Fruit fly (Drosophila melanogaster) whole organism, embryonic: Measurements from ENCODE around the gene CG31287.

Source experiments
- Adf1 ChIP-seq: fragments of 200-800 bp; sonication (Bioruptor generic); IDR thresholded peaks from 2 replicates; pipeline ENCODE4 v1.3.6; 2022; ENCODE audit warnings: missing biosample characterization, missing genetic modification characterization
- Antp ChIP-seq: fragments of 200-800 bp; sonication (Bioruptor generic); optimal IDR thresholded peaks from 3 replicates; lab custom pipeline; 2016; ENCODE audit warnings: missing biosample characterization, missing genetic modification characterization
- Atf3 ChIP-seq: fragments of 200-800 bp; sonication (Bioruptor generic); optimal IDR thresholded peaks from 3 replicates; lab custom pipeline; 2016; ENCODE audit warnings: missing biosample characterization, missing genetic modification characterization
- B-H2 ChIP-seq: fragments of 200-800 bp; sonication (Bioruptor generic); optimal IDR thresholded peaks from 2 replicates; lab custom pipeline; 2018; ENCODE audit warnings: missing biosample characterization, mild to moderate bottlenecking, missing genetic modification characterization
- CG11560 ChIP-seq: fragments of 200-800 bp; sonication (Bioruptor generic); IDR thresholded peaks from 3 replicates; pipeline ENCODE4 v1.3.6; 2022; ENCODE audit warnings: missing biosample characterization, missing genetic modification characterization
- CG12769 ChIP-seq: fragments of 200-800 bp; sonication (Bioruptor generic); optimal IDR thresholded peaks from 2 replicates; lab custom pipeline; 2019; ENCODE audit warnings: missing biosample characterization, mild to moderate bottlenecking, missing genetic modification characterization, moderate library complexity
- CG14050 ChIP-seq: fragments of 200-800 bp; sonication (Bioruptor generic); IDR thresholded peaks from 3 replicates; pipeline ENCODE4 v1.3.6; 2022; ENCODE audit warnings: missing biosample characterization, missing genetic modification characterization
- CG15269 ChIP-seq: fragments of 200-800 bp; sonication (Bioruptor generic); optimal IDR thresholded peaks from 2 replicates; lab custom pipeline; 2018; ENCODE audit warnings: missing biosample characterization, mild to moderate bottlenecking, missing genetic modification characterization, moderate library complexity
- CG17385 ChIP-seq: fragments of 200-800 bp; sonication (Bioruptor generic); optimal IDR thresholded peaks from 3 replicates; lab custom pipeline; 2018; ENCODE audit warnings: missing biosample characterization, mild to moderate bottlenecking, missing genetic modification characterization
- CG18011 ChIP-seq: fragments of 200-800 bp; sonication (Bioruptor generic); optimal IDR thresholded peaks from 2 replicates; lab custom pipeline; 2017; ENCODE audit warnings: missing biosample characterization, missing genetic modification characterization, mild to moderate bottlenecking, moderate library complexity, missing genotype
- CG18619 ChIP-seq: fragments of 200-800 bp; sonication (Bioruptor generic); optimal IDR thresholded peaks from 3 replicates; lab custom pipeline; 2017; ENCODE audit warnings: missing biosample characterization, mild to moderate bottlenecking, missing genetic modification characterization
- CG4617 ChIP-seq: fragments of 200-800 bp; sonication (Bioruptor generic); optimal IDR thresholded peaks from 3 replicates; lab custom pipeline; 2016; ENCODE audit warnings: missing biosample characterization, missing genetic modification characterization, borderline replicate concordance
- CG4854 ChIP-seq: fragments of 200-800 bp; sonication (Bioruptor generic); optimal IDR thresholded peaks from 2 replicates; lab custom pipeline; 2016; ENCODE audit warnings: missing biosample characterization, missing genetic modification characterization, inconsistent platforms
- CG6254 ChIP-seq: fragments of 200-800 bp; sonication (Bioruptor generic); optimal IDR thresholded peaks from 3 replicates; lab custom pipeline; 2017; ENCODE audit warnings: mild to moderate bottlenecking, missing biosample characterization, missing genetic modification reagents, missing genetic modification characterization
- CG7839 ChIP-seq: fragments of 200-800 bp; sonication (Bioruptor generic); optimal IDR thresholded peaks from 3 replicates; lab custom pipeline; 2018; ENCODE audit warnings: missing biosample characterization, mild to moderate bottlenecking, missing genetic modification characterization, moderate library complexity
- CG8089 ChIP-seq: fragments of 200-800 bp; sonication (Bioruptor generic); optimal IDR thresholded peaks from 3 replicates; lab custom pipeline; 2016; ENCODE audit warnings: missing biosample characterization, missing genetic modification characterization
- CG8924 ChIP-seq: fragments of 200-800 bp; optimal IDR thresholded peaks from 3 replicates; lab custom pipeline; 2019; ENCODE audit warnings: missing biosample characterization, mild to moderate bottlenecking, missing genetic modification characterization, moderate library complexity
- CG9817 ChIP-seq: fragments of 200-800 bp; sonication (Bioruptor generic); optimal IDR thresholded peaks from 2 replicates; lab custom pipeline; 2018; ENCODE audit warnings: missing biosample characterization, mild to moderate bottlenecking, missing genetic modification characterization, moderate library complexity
- D ChIP-seq, 2 experiments: fragments of 200-800 bp in 1 of 2; fragments of >200 bp in 1 of 2; sonication (Bioruptor generic) in 1 of 2; optimal IDR thresholded peaks; 2 replicates in 1 of 2; 3 replicates in 1 of 2; lab custom pipeline; 2017; ENCODE audit warnings: mild to moderate bottlenecking in 1 of 2, missing biosample characterization in 1 of 2, missing genetic modification characterization in 1 of 2, missing genetic modification reagents in 1 of 2
- D19A ChIP-seq: fragments of 200-800 bp; optimal IDR thresholded peaks from 3 replicates; lab custom pipeline; 2019; ENCODE audit warnings: missing biosample characterization, mild to moderate bottlenecking, missing genetic modification characterization, moderate library complexity
- E2f2 ChIP-seq: fragments of 200-800 bp; sonication (Bioruptor generic); IDR thresholded peaks from 2 replicates; pipeline ENCODE4 v1.3.6; 2022; ENCODE audit warnings: missing biosample characterization, missing genetic modification characterization
- H2.0 ChIP-seq: fragments of 200-800 bp; sonication (Bioruptor generic); IDR thresholded peaks from 2 replicates; pipeline ENCODE4 v1.3.6; 2022; ENCODE audit warnings: missing biosample characterization, missing genetic modification characterization
- HLH54F ChIP-seq: fragments of 200-800 bp; sonication (Bioruptor generic); optimal IDR thresholded peaks from 3 replicates; lab custom pipeline; 2016; ENCODE audit warnings: missing biosample characterization, missing genetic modification characterization
- Hey ChIP-seq: fragments of 200-800 bp; sonication (Bioruptor generic); optimal IDR thresholded peaks from 3 replicates; lab custom pipeline; 2018; ENCODE audit warnings: missing biosample characterization, mild to moderate bottlenecking, missing genetic modification characterization
- Hr3 ChIP-seq: fragments of 200-800 bp; sonication (Bioruptor generic); optimal IDR thresholded peaks from 3 replicates; lab custom pipeline; 2016; ENCODE audit warnings: missing biosample characterization, missing genetic modification characterization
- Jarid2 ChIP-seq: fragments of 200-800 bp; sonication (Bioruptor generic); optimal IDR thresholded peaks from 3 replicates; lab custom pipeline; 2017; ENCODE audit warnings: mild to moderate bottlenecking, missing biosample characterization, missing genetic modification reagents, missing genetic modification characterization
- Kr ChIP-seq: fragments of 200-800 bp; sonication (Bioruptor generic); optimal IDR thresholded peaks from 2 replicates; lab custom pipeline; 2017; ENCODE audit warnings: missing biosample characterization, mild to moderate bottlenecking, missing genetic modification characterization
- Meics ChIP-seq: fragments of 200-800 bp; sonication (Bioruptor generic); optimal IDR thresholded peaks from 2 replicates; lab custom pipeline; 2017; ENCODE audit warnings: missing biosample characterization, mild to moderate bottlenecking, missing genetic modification characterization
- Neu2 ChIP-seq: fragments of 200-800 bp; sonication (Bioruptor generic); optimal IDR thresholded peaks from 3 replicates; lab custom pipeline; 2016; ENCODE audit warnings: missing biosample characterization, missing genetic modification characterization, borderline replicate concordance
- Spps ChIP-seq: fragments of 200-800 bp; sonication (Bioruptor generic); optimal IDR thresholded peaks from 2 replicates; lab custom pipeline; 2018; ENCODE audit warnings: missing biosample characterization, mild to moderate bottlenecking, missing genetic modification characterization
- ash1 ChIP-seq: fragments of 200-800 bp; sonication (Bioruptor generic); optimal IDR thresholded peaks from 2 replicates; lab custom pipeline; 2018; ENCODE audit warnings: missing biosample characterization, mild to moderate bottlenecking, missing genetic modification characterization
- bcd ChIP-seq: fragments of 200-800 bp; sonication (Bioruptor generic); optimal IDR thresholded peaks from 2 replicates; lab custom pipeline; 2017; ENCODE audit warnings: missing biosample characterization, mild to moderate bottlenecking, missing genetic modification characterization
- br ChIP-seq: fragments of >200 bp; optimal IDR thresholded peaks from 2 replicates; lab custom pipeline; 2017
- cato ChIP-seq: fragments of 200-800 bp; sonication (Bioruptor generic); optimal IDR thresholded peaks from 2 replicates; lab custom pipeline; 2016; ENCODE audit warnings: missing biosample characterization, missing genetic modification characterization, borderline replicate concordance
- cwo ChIP-seq: fragments of 200-800 bp; sonication (Bioruptor generic); optimal IDR thresholded peaks from 3 replicates; lab custom pipeline; 2017; ENCODE audit warnings: missing biosample characterization, missing genetic modification characterization, mild to moderate bottlenecking, moderate library complexity, missing genetic modification reagents
- eyg ChIP-seq: fragments of 200-800 bp; sonication (Bioruptor generic); optimal IDR thresholded peaks from 3 replicates; lab custom pipeline; 2016; ENCODE audit warnings: missing biosample characterization, missing genetic modification characterization
- fd102C ChIP-seq: fragments of 200-800 bp; sonication (Bioruptor generic); optimal IDR thresholded peaks from 2 replicates; lab custom pipeline; 2018; ENCODE audit warnings: missing biosample characterization, mild to moderate bottlenecking, missing genetic modification characterization, moderate library complexity
- her ChIP-seq: fragments of 200-800 bp; sonication (Bioruptor generic); optimal IDR thresholded peaks from 2 replicates; lab custom pipeline; 2016; ENCODE audit warnings: missing biosample characterization, missing genetic modification characterization
- jumu ChIP-seq: fragments of 200-800 bp; sonication (Bioruptor generic); optimal IDR thresholded peaks from 3 replicates; lab custom pipeline; 2016; ENCODE audit warnings: missing biosample characterization, missing genetic modification characterization
- mld ChIP-seq: fragments of 200-800 bp; sonication (Bioruptor generic); IDR thresholded peaks from 3 replicates; pipeline ENCODE4 v1.3.6; 2022; ENCODE audit warnings: missing biosample characterization, missing genetic modification characterization; ENCODE audit not compliant: partially characterized antibody
- nmo ChIP-seq: fragments of 200-800 bp; sonication (Bioruptor generic); optimal IDR thresholded peaks from 2 replicates; lab custom pipeline; 2018; ENCODE audit warnings: missing biosample characterization, mild to moderate bottlenecking, missing genetic modification characterization, moderate library complexity
- peb ChIP-seq: fragments of 200-800 bp; sonication (Bioruptor generic); IDR thresholded peaks from 2 replicates; pipeline ENCODE4 v1.3.6; 2022; ENCODE audit warnings: missing biosample characterization, missing genetic modification characterization
- pfk ChIP-seq: fragments of 200-800 bp; sonication (Bioruptor generic); optimal IDR thresholded peaks from 2 replicates; lab custom pipeline; 2018; ENCODE audit warnings: missing biosample characterization, mild to moderate bottlenecking, missing genetic modification characterization, moderate library complexity
- run ChIP-seq: fragments of 200-800 bp; sonication (Bioruptor generic); optimal IDR thresholded peaks from 3 replicates; lab custom pipeline; 2018; ENCODE audit warnings: missing biosample characterization, mild to moderate bottlenecking, missing genetic modification characterization
- so ChIP-seq: fragments of 200-800 bp; sonication (Bioruptor generic); IDR thresholded peaks from 3 replicates; pipeline ENCODE4 v1.3.6; 2022; ENCODE audit warnings: missing biosample characterization, missing genetic modification characterization
- tap ChIP-seq: fragments of 200-800 bp; optimal IDR thresholded peaks from 3 replicates; lab custom pipeline; 2019; ENCODE audit warnings: missing biosample characterization, mild to moderate bottlenecking, missing genetic modification characterization, moderate library complexity
- tin ChIP-seq: fragments of 200-800 bp; sonication (Bioruptor generic); optimal IDR thresholded peaks from 3 replicates; lab custom pipeline; 2016; ENCODE audit warnings: missing biosample characterization, missing genetic modification characterization
- unc-4 ChIP-seq: fragments of 200-800 bp; sonication (Bioruptor generic); IDR thresholded peaks from 2 replicates; pipeline ENCODE4 v1.3.6; 2022; ENCODE audit warnings: missing biosample characterization, missing genetic modification characterization; ENCODE audit not compliant: partially characterized antibody
- vvl ChIP-seq: fragments of 200-800 bp; sonication (Bioruptor generic); IDR thresholded peaks from 2 replicates; pipeline ENCODE4 v1.3.6; 2022; ENCODE audit warnings: missing biosample characterization, missing genetic modification characterization

Gene CG31287

DNA sequence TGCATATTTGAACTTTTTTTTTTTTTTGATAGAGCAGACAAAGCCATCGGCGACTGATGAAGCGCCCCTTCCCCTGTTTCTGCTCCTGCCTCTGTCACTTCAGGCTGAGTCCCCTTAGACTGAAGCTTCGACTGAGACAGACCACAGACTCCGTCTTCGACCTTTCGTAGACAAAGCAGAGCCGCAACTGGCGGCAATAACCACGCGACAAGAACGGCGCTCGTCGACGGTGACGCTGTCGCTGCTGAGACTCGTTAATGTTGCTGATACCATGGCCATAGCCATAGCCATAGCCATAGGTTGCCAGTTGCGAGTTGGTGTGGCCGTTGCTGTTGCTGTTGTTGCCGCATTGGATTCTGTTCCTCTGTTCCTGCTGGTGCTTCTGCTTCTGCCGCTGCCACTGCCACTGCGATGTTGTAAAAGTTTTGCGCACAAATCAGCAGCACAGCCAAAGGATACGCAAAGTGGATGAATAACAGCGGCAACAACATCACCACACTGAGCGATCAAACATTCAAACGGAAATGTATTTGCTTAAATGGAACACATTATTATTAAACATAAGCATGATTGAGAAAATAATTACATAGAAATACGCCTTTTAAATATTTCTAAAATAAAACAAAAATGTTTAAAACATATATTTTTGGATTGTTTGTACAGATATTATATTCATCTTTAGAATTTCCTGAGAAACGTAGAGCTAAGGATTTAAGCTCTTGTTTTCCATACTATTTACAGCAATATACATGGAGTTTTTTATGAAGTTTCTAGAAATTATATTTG, 20.3 kb downstream of the CG31287 start (continued):
- TF ChIP-seq Atf3 (GFP tag; lab: Kevin White, UChicago), result no peak
- peak; percentile 30 for TF ChIP-seq CG17385 (GFP tag; lab: Kevin White, UChicago)
- TF ChIP-seq peb (GFP tag; lab: Robert Waterston, UW), result no peak
- TF ChIP-seq CG9817, result no peak
- peak; percentile 30 for TF ChIP-seq CG12769 (tag; lab: Kevin White, UChicago)
- peak; percentile 4 for TF ChIP-seq bcd (GFP tag; lab: Kevin White, UChicago)
- peak; percentile 3 for TF ChIP-seq eyg
- no peak for TF ChIP-seq tin (GFP tag; lab: Kevin White, UChicago)
- no peak for TF ChIP-seq CG14050 (GFP tag; lab: Robert Waterston, UW)
- no peak for TF ChIP-seq Kr (GFP tag; lab: Kevin White, UChicago)
- peak; percentile 29 for TF ChIP-seq her (GFP tag; lab: Kevin White, UChicago)
- TF ChIP-seq vvl, result peak; percentile 44; the same call in 1 of the 2 replicates
- peak; percentile 71 for TF ChIP-seq Meics (GFP tag; lab: Kevin White, UChicago)
- no peak for TF ChIP-seq CG4854
- TF ChIP-seq ash1, result no peak
- no peak for TF ChIP-seq CG8089 (GFP tag; lab: Kevin White, UChicago)
- no peak for TF ChIP-seq H2.0 (GFP tag; lab: Robert Waterston, UW)
- no peak for TF ChIP-seq jumu
- TF ChIP-seq so (GFP tag; lab: Robert Waterston, UW), result no peak
- peak; percentile 43 for TF ChIP-seq nmo (GFP tag; lab: Kevin White, UChicago)
- TF ChIP-seq D (optimal IDR thresholded peaks at IDR 0.05; lab: Kevin White, UChicago), result no peak
- peak; percentile 17 for TF ChIP-seq D (GFP tag; optimal IDR thresholded peaks at IDR 0.05; lab: Kevin White, UChicago)
- no peak for TF ChIP-seq cato (GFP tag; lab: Kevin White, UChicago)
- no peak for TF ChIP-seq CG6254 (GFP tag; lab: Kevin White, UChicago)
- TF ChIP-seq mld (GFP tag; lab: Robert Waterston, UW), result no peak
- no peak for TF ChIP-seq br (lab: Kevin White, UChicago)
- no peak for TF ChIP-seq CG18011 (GFP tag; lab: Kevin White, UChicago)
- peak; percentile 46 for TF ChIP-seq CG15269 (tag; lab: Kevin White, UChicago)
- no peak for TF ChIP-seq run (tag; lab: Kevin White, UChicago)
- TF ChIP-seq D19A (tag; lab: Kevin White, UChicago), result peak; percentile 33
- peak; percentile 58 for TF ChIP-seq CG8924
- no peak for TF ChIP-seq Neu2 (GFP tag; lab: Kevin White, UChicago)
- TF ChIP-seq unc-4 (GFP tag; lab: Robert Waterston, UW), result no peak
- TF ChIP-seq pfk, result peak; percentile 20
- no peak for TF ChIP-seq fd102C (GFP tag; lab: Kevin White, UChicago)
- peak; percentile 77 for TF ChIP-seq Jarid2 (GFP tag; lab: Kevin White, UChicago)
- TF ChIP-seq CG4617 (GFP tag; lab: Kevin White, UChicago), result no peak
- peak; percentile 70 for TF ChIP-seq CG7839
- TF ChIP-seq E2f2 (GFP tag; lab: Robert Waterston, UW), result no peak
- peak; percentile 8 for TF ChIP-seq Antp
- peak; percentile 21 for TF ChIP-seq tap (tag; lab: Kevin White, UChicago)
- TF ChIP-seq CG11560, result no peak
- TF ChIP-seq HLH54F (GFP tag; lab: Kevin White, UChicago), result no peak
- TF ChIP-seq CG18619 (GFP tag; lab: Kevin White, UChicago), result peak; percentile 34
- no peak for TF ChIP-seq cwo (GFP tag; lab: Kevin White, UChicago)
- TF ChIP-seq Hey, result peak; percentile 46
- TF ChIP-seq Hr3 (GFP tag; lab: Kevin White, UChicago), result peak; percentile 28
- TF ChIP-seq B-H2 (GFP tag; lab: Kevin White, UChicago), result peak; percentile 35
- TF ChIP-seq Adf1 (GFP tag; lab: Robert Waterston, UW), result peak; percentile 88
- no peak for TF ChIP-seq Spps (tag; lab: Kevin White, UChicago)
